Worm (Caenorhabditis elegans): ENCODE results near the gene C36A4.10.

DNA sequence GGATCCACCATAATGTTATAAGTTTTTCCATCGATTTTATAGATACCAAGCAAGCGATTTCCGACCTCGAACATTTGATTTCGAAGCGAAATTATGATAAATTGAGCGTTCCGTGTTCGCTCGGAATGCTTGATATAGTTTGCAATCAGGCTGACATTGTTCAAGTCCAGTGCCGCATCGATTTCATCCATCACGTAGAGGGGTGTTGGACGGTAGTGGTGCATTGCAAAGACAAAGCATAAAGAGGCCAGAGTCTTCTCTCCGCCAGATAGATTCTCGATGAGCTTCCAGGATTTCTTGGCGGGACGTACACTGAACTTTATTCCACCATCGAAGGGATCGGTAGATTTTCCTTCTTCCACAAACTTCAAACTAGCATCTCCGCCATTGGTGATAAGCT, 16.9 kb downstream of the C36A4.10 start:
- TF ChIP-seq mdl-1 (tag; optimal IDR thresholded peaks at IDR 0.05) (no peak), nhr-25 (tag; optimal IDR thresholded peaks at IDR 0.05) (no peak), nhr-12 (tag; optimal IDR thresholded peaks at IDR 0.05) (no peak), elt-3 (tag; optimal IDR thresholded peaks at IDR 0.05) (no peak), ztf-4 (tag; optimal IDR thresholded peaks at IDR 0.05) (no peak), lin-13 (GFP tag; optimal IDR thresholded peaks at IDR 0.05) (no peak), F13H6.1 (tag; optimal IDR thresholded peaks at IDR 0.05) (no peak), ceh-82 (tag; optimal IDR thresholded peaks at IDR 0.05) (no peak), unc-39 (tag; optimal IDR thresholded peaks at IDR 0.05) (no peak), snpc-4 (tag; optimal IDR thresholded peaks at IDR 0.05) (no peak), nhr-77 (tag; optimal IDR thresholded peaks at IDR 0.05) (no peak), lsy-2 (tag; optimal IDR thresholded peaks at IDR 0.05) (no peak), ceh-16 (tag; optimal IDR thresholded peaks at IDR 0.05) (no peak), aly-2 (tag; optimal IDR thresholded peaks at IDR 0.05) (no peak)

Measured in whole organism, L2 larva.